Fruit fly (Drosophila melanogaster): ENCODE measurements around the gene aub.

Gene aub

DNA sequence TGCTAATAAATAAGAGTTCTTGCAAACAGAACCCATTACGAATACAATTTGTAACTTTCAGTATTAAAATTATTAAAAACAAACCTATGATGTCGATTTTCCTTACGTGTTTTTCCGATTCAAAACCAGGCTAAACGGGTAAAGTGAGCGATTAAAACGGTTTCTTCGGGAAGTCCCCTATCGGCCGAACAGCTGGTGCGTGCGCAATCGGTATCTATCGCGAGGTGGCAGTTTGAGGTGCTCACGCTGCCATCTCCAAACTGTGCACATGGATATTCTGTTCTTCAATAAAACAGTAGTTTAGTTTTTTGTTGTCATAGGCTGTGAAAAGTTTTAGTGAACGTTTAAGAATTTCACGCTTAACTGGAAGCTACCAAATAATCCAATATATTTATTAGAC is 12.1 kb downstream of the aub start, which contains the start of gene TTLL4A (continued):
- TF ChIP-seq CG12219 (GFP tag; optimal IDR thresholded peaks at IDR 0.05): no peak
- TF ChIP-seq CG13624 (GFP tag; optimal IDR thresholded peaks at IDR 0.05): peak; percentile 58
- TF ChIP-seq tx (GFP tag; optimal IDR thresholded peaks at IDR 0.05): peak; percentile 32
- no peak for TF ChIP-seq CG13123 (GFP tag; optimal IDR thresholded peaks at IDR 0.05)
- no peak for TF ChIP-seq CG15479 (GFP tag; optimal IDR thresholded peaks at IDR 0.05)
- TF ChIP-seq HLH54F (GFP tag; optimal IDR thresholded peaks at IDR 0.05): peak; percentile 22
- TF ChIP-seq Ets97D (GFP tag; optimal IDR thresholded peaks at IDR 0.05): peak; percentile 86
- peak; percentile 99 for TF ChIP-seq Opbp (GFP tag; IDR thresholded peaks at IDR 0.05; ENCODE audit: partially characterized antibody)
- no peak for TF ChIP-seq seq (GFP tag; IDR thresholded peaks at IDR 0.05)
- peak; percentile 7 for TF ChIP-seq maf-S (GFP tag; optimal IDR thresholded peaks at IDR 0.05)
- no peak for TF ChIP-seq pho (GFP tag; optimal IDR thresholded peaks at IDR 0.05)
- no peak for TF ChIP-seq pfk (GFP tag; optimal IDR thresholded peaks at IDR 0.05)
- peak; percentile 99 for TF ChIP-seq CG6791 (GFP tag; IDR thresholded peaks at IDR 0.05; ENCODE audit: partially characterized antibody)
- peak; percentile 72 for TF ChIP-seq onecut (GFP tag; IDR thresholded peaks at IDR 0.05)
- peak in 1 of 2 experiments; percentile 9 for TF ChIP-seq Pdp1 (GFP tag; optimal IDR thresholded peaks at IDR 0.05)
- peak; percentile 96 for TF ChIP-seq ato (GFP tag; IDR thresholded peaks at IDR 0.05; ENCODE audit: partially characterized antibody)
- peak; percentile 62 for TF ChIP-seq stwl (tag; optimal IDR thresholded peaks at IDR 0.05)
- peak; percentile 27 for TF ChIP-seq CG8290 (GFP tag; optimal IDR thresholded peaks at IDR 0.05)
- TF ChIP-seq CG8290 (tag; optimal IDR thresholded peaks at IDR 0.05): no peak
- no peak for TF ChIP-seq CG15601 (tag; optimal IDR thresholded peaks at IDR 0.05)
- TF ChIP-seq CG30020 (tag; optimal IDR thresholded peaks at IDR 0.05): peak; percentile 73
- peak; percentile 97 for TF ChIP-seq hb (GFP tag; IDR thresholded peaks at IDR 0.05; ENCODE audit: partially characterized antibody)
- TF ChIP-seq MESR4 (GFP tag; optimal IDR thresholded peaks at IDR 0.05): peak; percentile 75
- peak; percentile 77 for TF ChIP-seq trem (tag; optimal IDR thresholded peaks at IDR 0.05)
- TF ChIP-seq exex (tag; optimal IDR thresholded peaks at IDR 0.05): no peak
- TF ChIP-seq bsh (GFP tag; optimal IDR thresholded peaks at IDR 0.05): no peak
- peak; percentile 99 for TF ChIP-seq mld (GFP tag; IDR thresholded peaks at IDR 0.05; ENCODE audit: partially characterized antibody)
- peak; percentile 94 for TF ChIP-seq CG2129 (GFP tag; IDR thresholded peaks at IDR 0.05; ENCODE audit: partially characterized antibody)
- TF ChIP-seq CG10267 (tag; optimal IDR thresholded peaks at IDR 0.05): peak; percentile 63
- TF ChIP-seq Max (GFP tag; optimal IDR thresholded peaks at IDR 0.05): peak; percentile 74
- peak; percentile 18; the same call in 1 of the 2 replicates for TF ChIP-seq Adf1 (GFP tag; IDR thresholded peaks at IDR 0.05)
- TF ChIP-seq cas (GFP tag; IDR thresholded peaks at IDR 0.05): no peak
- no peak for TF ChIP-seq CG11398 (GFP tag; optimal IDR thresholded peaks at IDR 0.05)
- peak; percentile 99 for TF ChIP-seq CG42726 (GFP tag; IDR thresholded peaks at IDR 0.05; ENCODE audit: partially characterized antibody)
- TF ChIP-seq chinmo (GFP tag; IDR thresholded peaks at IDR 0.05; ENCODE audit: partially characterized antibody): peak; percentile 98
- TF ChIP-seq Aef1 (GFP tag; IDR thresholded peaks at IDR 0.05): no peak
- peak; percentile 17 for TF ChIP-seq Sry-β (GFP tag; optimal IDR thresholded peaks at IDR 0.05)
- TF ChIP-seq sc (optimal IDR thresholded peaks at IDR 0.05): no peak
- no peak for TF ChIP-seq sc (GFP tag; optimal IDR thresholded peaks at IDR 0.05)
- TF ChIP-seq crp (GFP tag; optimal IDR thresholded peaks at IDR 0.05): peak; percentile 64 to 94
- peak; percentile 40 for TF ChIP-seq CG3847 (GFP tag; IDR thresholded peaks at IDR 0.05)
- TF ChIP-seq Hsf (GFP tag; optimal IDR thresholded peaks at IDR 0.05): peak; percentile 21
- peak; percentile 9 for TF ChIP-seq tin (GFP tag; optimal IDR thresholded peaks at IDR 0.05)
- TF ChIP-seq Drgx (GFP tag; IDR thresholded peaks at IDR 0.05): no peak
- peak; percentile 5 for TF ChIP-seq chn (GFP tag; optimal IDR thresholded peaks at IDR 0.05)
- peak; percentile 97 for TF ChIP-seq unc-4 (GFP tag; IDR thresholded peaks at IDR 0.05; ENCODE audit: partially characterized antibody)
- peak; percentile 52 for TF ChIP-seq CG9797 (GFP tag; optimal IDR thresholded peaks at IDR 0.05)
- TF ChIP-seq CG6175 (GFP tag; IDR thresholded peaks at IDR 0.05): no peak
- no peak for TF ChIP-seq CG4854 (GFP tag; optimal IDR thresholded peaks at IDR 0.05)
- peak; percentile 97 for TF ChIP-seq sna (GFP tag; IDR thresholded peaks at IDR 0.05; ENCODE audit: partially characterized antibody)

All from whole organism, embryonic.